Fruit fly (Drosophila melanogaster): ENCODE data around the gene CG10747.

DNA sequence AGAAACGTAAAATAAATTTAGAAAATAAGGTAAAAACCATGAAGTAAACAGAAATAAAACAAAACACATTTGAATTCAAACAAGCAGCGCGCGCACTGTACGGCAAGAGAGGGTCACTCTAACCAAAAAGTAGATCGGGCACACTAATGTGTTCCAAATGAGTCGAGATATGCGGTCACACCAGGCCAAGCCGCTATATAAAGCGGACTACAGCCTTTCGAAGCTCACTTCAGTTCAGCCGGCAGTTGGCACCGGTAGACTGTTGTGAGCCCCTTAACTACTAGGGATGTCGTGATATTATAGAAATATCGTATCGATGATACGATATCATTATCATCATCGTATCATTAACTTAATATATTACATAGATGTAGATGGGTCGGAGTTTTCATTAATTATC is 13.4 kb upstream of the CG10747 start:
- no peak for TF ChIP-seq pan (optimal IDR thresholded peaks at IDR 0.05)
- TF ChIP-seq usp (GFP tag; optimal IDR thresholded peaks at IDR 0.05) = no peak
- TF ChIP-seq EcR (GFP tag; optimal IDR thresholded peaks at IDR 0.05) = no peak

All from whole organism.